Comparison of ENCODE assay signal across 1 worm cellular context in genomic region chrII:13016381-13016780, ce11.
TF ChIP-seq lines count a peak whose summit lies in the region.

No protein-coding gene starts in this region.

TF ChIP-seq in whole organism, L1 larva, 84 proteins besides CTCF, POLR2A, EP300 and RAD21 (continued from another document):
- TF ChIP-seq efl-1 (optimal IDR thresholded peaks at IDR 0.05; lab: Kevin White, UChicago) (peak; percentile 19 to 47), efl-1 (GFP tag; optimal IDR thresholded peaks at IDR 0.05 in 1 of 2; lab: Kevin White, UChicago) (peak; percentile 25 to 80), ceh-82 (tag; optimal IDR thresholded peaks at IDR 0.05; lab: Kevin White, UChicago) (peak; percentile 2 to 55 (median 37)), ceh-8 (GFP tag; optimal IDR thresholded peaks at IDR 0.05; lab: Kevin White, UChicago) (peak; percentile 57), ceh-88 (GFP tag; IDR thresholded peaks at IDR 0.05; lab: Robert Waterston, UW) (peak; percentile 69), unc-86 (tag; optimal IDR thresholded peaks at IDR 0.05; lab: Kevin White, UChicago) (peak; percentile 63), lin-35 (GFP tag; optimal IDR thresholded peaks at IDR 0.05; lab: Kevin White, UChicago) (peak; percentile 6 to 32), nhr-11 (tag; optimal IDR thresholded peaks at IDR 0.05; lab: Kevin White, UChicago) (peak; percentile 18), irx-1 (tag; optimal IDR thresholded peaks at IDR 0.05; lab: Kevin White, UChicago) (peak; percentile 52), tbx-2 (tag; optimal IDR thresholded peaks at IDR 0.05; lab: Kevin White, UChicago) (peak; percentile 72), dsc-1 (tag; optimal IDR thresholded peaks at IDR 0.05; lab: Kevin White, UChicago) (peak; percentile 59), nhr-47 (tag; optimal IDR thresholded peaks at IDR 0.05; lab: Kevin White, UChicago) (peak; percentile 92), isw-1 (GFP tag; IDR thresholded peaks at IDR 0.05; lab: Robert Waterston, UW) (peak; percentile 80), nhr-19 (GFP tag; conservative IDR thresholded peaks at IDR 0.05; lab: Robert Waterston, UW) (peak; percentile 90), rnt-1 (tag; optimal IDR thresholded peaks at IDR 0.05; lab: Kevin White, UChicago) (peak; percentile 79), lin-14 (GFP tag; optimal IDR thresholded peaks at IDR 0.05; lab: Kevin White, UChicago) (peak; percentile 72), nhr-85 (tag; lab: Kevin White, UChicago) (peak; percentile 83), elt-2 (tag; optimal IDR thresholded peaks at IDR 0.05; lab: Kevin White, UChicago) (peak; percentile 47), mep-1 (tag; optimal IDR thresholded peaks at IDR 0.05; lab: Kevin White, UChicago) (peak; percentile 22)
